Worm (Caenorhabditis elegans): Measurements from ENCODE around the gene grl-27.

- no peak for TF ChIP-seq ZK546.5 (tag; optimal IDR thresholded peaks at IDR 0.05)
- TF ChIP-seq nhr-11 (tag; optimal IDR thresholded peaks at IDR 0.05), result no peak
These were observed 8.0 kb upstream of the grl-27 start for ce11 chrV:3583622-3584021.
